Fruit fly (Drosophila melanogaster) whole organism, prepupa: ENCODE data around the gene CG14621.

ENCODE experiments used
- Blimp-1 ChIP-seq: fragments of 200-800 bp; sonication (Bioruptor generic); optimal IDR thresholded peaks from 3 replicates; lab custom pipeline; 2017; ENCODE audit warnings: missing biosample characterization, missing genetic modification characterization, mild to moderate bottlenecking, moderate library complexity, missing genetic modification reagents
- CG10631 ChIP-seq: fragments of 200-800 bp; sonication (Bioruptor generic); optimal IDR thresholded peaks from 2 replicates; lab custom pipeline; 2016; ENCODE audit warnings: missing biosample characterization, missing genetic modification characterization
- CG10669 ChIP-seq: fragments of 200-800 bp; sonication (Bioruptor generic); optimal IDR thresholded peaks from 3 replicates; lab custom pipeline; 2018; ENCODE audit warnings: missing biosample characterization, mild to moderate bottlenecking, missing genetic modification characterization, moderate library complexity
- CG11294 ChIP-seq: fragments of 200-800 bp; sonication (Bioruptor generic); IDR thresholded peaks from 2 replicates; pipeline ENCODE4 v1.3.6; 2022; ENCODE audit warnings: missing biosample characterization, missing genetic modification characterization
- CG11762 ChIP-seq: fragments of 200-800 bp; sonication (Bioruptor generic); optimal IDR thresholded peaks from 3 replicates; lab custom pipeline; 2016; ENCODE audit warnings: missing biosample characterization, missing genetic modification characterization; ENCODE audit not compliant: insufficient read depth
- CG15336 ChIP-seq: fragments of 200-800 bp; sonication (Bioruptor generic); IDR thresholded peaks from 2 replicates; pipeline ENCODE4 v1.3.6; 2022; ENCODE audit warnings: missing biosample characterization, missing genetic modification characterization
- CG16779 ChIP-seq: fragments of 200-800 bp; sonication (Bioruptor generic); optimal IDR thresholded peaks from 3 replicates; lab custom pipeline; 2017; ENCODE audit warnings: missing biosample characterization, mild to moderate bottlenecking, missing genetic modification characterization
- CG31627 ChIP-seq: fragments of 200-800 bp; sonication (Bioruptor generic); optimal IDR thresholded peaks from 3 replicates; lab custom pipeline; 2016; ENCODE audit warnings: missing biosample characterization, missing genetic modification characterization
- CG32006 ChIP-seq: fragments of 200-800 bp; sonication (Bioruptor generic); optimal IDR thresholded peaks from 3 replicates; lab custom pipeline; 2017; ENCODE audit warnings: missing biosample characterization, mild to moderate bottlenecking, missing genetic modification characterization
- CG34406 ChIP-seq: fragments of 200-800 bp; sonication (Bioruptor generic); optimal IDR thresholded peaks from 3 replicates; lab custom pipeline; 2016; ENCODE audit warnings: missing biosample characterization, missing genetic modification characterization
- CG3919 ChIP-seq: fragments of 200-800 bp; sonication (Bioruptor generic); optimal IDR thresholded peaks from 3 replicates; lab custom pipeline; 2016; ENCODE audit warnings: missing biosample characterization, missing genetic modification characterization
- CG4318 ChIP-seq: fragments of 200-800 bp; sonication (Bioruptor generic); optimal IDR thresholded peaks from 3 replicates; lab custom pipeline; 2017; ENCODE audit warnings: missing biosample characterization, mild to moderate bottlenecking, missing genetic modification characterization
- CG6163 ChIP-seq: fragments of 200-800 bp; sonication (Bioruptor generic); IDR thresholded peaks from 3 replicates; pipeline ENCODE4 v1.3.6; 2022; ENCODE audit warnings: missing biosample characterization, missing genetic modification characterization
- CG6276 ChIP-seq: fragments of 200-800 bp; sonication (Bioruptor generic); optimal IDR thresholded peaks from 2 replicates; lab custom pipeline; 2017; ENCODE audit warnings: missing biosample characterization, mild to moderate bottlenecking, missing genetic modification characterization
- CG6792 ChIP-seq: fragments of 200-800 bp; sonication (Bioruptor generic); optimal IDR thresholded peaks from 3 replicates; lab custom pipeline; 2016; ENCODE audit warnings: missing biosample characterization, missing genetic modification characterization
- CG6808 ChIP-seq: fragments of 200-800 bp; sonication (Bioruptor generic); optimal IDR thresholded peaks from 3 replicates; lab custom pipeline; 2017; ENCODE audit warnings: missing biosample characterization, missing genetic modification characterization, mild to moderate bottlenecking, moderate library complexity, missing genetic modification reagents
- CG6854 ChIP-seq: fragments of 200-800 bp; sonication (Bioruptor generic); optimal IDR thresholded peaks from 2 replicates; lab custom pipeline; 2017; ENCODE audit warnings: missing biosample characterization, mild to moderate bottlenecking, missing genetic modification characterization
- CG7368 ChIP-seq: fragments of 200-800 bp; sonication (Bioruptor generic); optimal IDR thresholded peaks from 3 replicates; lab custom pipeline; 2016; ENCODE audit warnings: missing biosample characterization, missing genetic modification characterization
- CG8319 ChIP-seq: fragments of 200-800 bp; sonication (Bioruptor generic); optimal IDR thresholded peaks from 3 replicates; lab custom pipeline; 2016; ENCODE audit warnings: missing biosample characterization, missing genetic modification characterization
- CG8632 ChIP-seq: fragments of 200-800 bp; sonication (Bioruptor generic); optimal IDR thresholded peaks from 3 replicates; lab custom pipeline; 2016; ENCODE audit warnings: missing biosample characterization, missing genetic modification characterization
- Eip75B ChIP-seq: fragments of 200-800 bp; sonication (Bioruptor generic); optimal IDR thresholded peaks from 3 replicates; lab custom pipeline; 2016; ENCODE audit warnings: missing biosample characterization, missing genetic modification characterization
- Eip78C ChIP-seq: fragments of 200-800 bp; sonication (Bioruptor generic); peaks from one replicate; lab custom pipeline; 2016; ENCODE audit warnings: missing biosample characterization, missing genetic modification characterization
- Eip93F ChIP-seq: fragments of 200-800 bp; sonication (Bioruptor generic); optimal IDR thresholded peaks from 2 replicates; lab custom pipeline; 2016; ENCODE audit warnings: missing biosample characterization, mild to moderate bottlenecking, missing genetic modification characterization
- Ets21C ChIP-seq: fragments of 200-800 bp; sonication (Bioruptor generic); optimal IDR thresholded peaks from 3 replicates; lab custom pipeline; 2016; ENCODE audit warnings: missing biosample characterization, missing genetic modification characterization
- Ets96B ChIP-seq: fragments of 200-800 bp; optimal IDR thresholded peaks from 2 replicates; lab custom pipeline; 2019; ENCODE audit warnings: missing biosample characterization, mild to moderate bottlenecking, missing genetic modification characterization, moderate library complexity
- Gug ChIP-seq: fragments of 200-800 bp; sonication (Bioruptor generic); IDR thresholded peaks from 2 replicates; pipeline ENCODE4 v1.3.6; 2022; ENCODE audit warnings: missing biosample characterization, missing genetic modification characterization
- Hr39 ChIP-seq: fragments of 200-800 bp; sonication (Bioruptor generic); optimal IDR thresholded peaks from 2 replicates; lab custom pipeline; 2016; ENCODE audit warnings: missing biosample characterization, missing genetic modification characterization
- Hr4 ChIP-seq: fragments of 200-800 bp; sonication (Bioruptor generic); optimal IDR thresholded peaks from 3 replicates; lab custom pipeline; 2016; ENCODE audit warnings: missing biosample characterization, missing genetic modification characterization
- Lpt ChIP-seq: fragments of 200-800 bp; sonication (Bioruptor generic); optimal IDR thresholded peaks from 3 replicates; lab custom pipeline; 2016; ENCODE audit warnings: missing biosample characterization, missing genetic modification characterization
- Met ChIP-seq: fragments of 200-800 bp; sonication (Bioruptor generic); optimal IDR thresholded peaks from 3 replicates; lab custom pipeline; 2016; ENCODE audit warnings: missing biosample characterization, missing genetic modification characterization
- OdsH ChIP-seq: fragments of 200-800 bp; sonication (Bioruptor generic); optimal IDR thresholded peaks from 3 replicates; lab custom pipeline; 2016; ENCODE audit warnings: missing biosample characterization, missing genetic modification characterization
- Sox102F ChIP-seq: fragments of 200-800 bp; sonication (Bioruptor generic); optimal IDR thresholded peaks from 2 replicates; lab custom pipeline; 2016; ENCODE audit warnings: missing biosample characterization, mild to moderate bottlenecking, missing genetic modification characterization
- Sox15 ChIP-seq: fragments of 200-800 bp; sonication (Bioruptor generic); optimal IDR thresholded peaks from 3 replicates; lab custom pipeline; 2016; ENCODE audit warnings: missing biosample characterization, missing genetic modification characterization
- acj6 ChIP-seq: fragments of 200-800 bp; sonication (Bioruptor generic); optimal IDR thresholded peaks from 3 replicates; lab custom pipeline; 2016; ENCODE audit warnings: missing biosample characterization, missing genetic modification characterization
- dac ChIP-seq: fragments of 200-800 bp; sonication (Bioruptor generic); optimal IDR thresholded peaks from 2 replicates; lab custom pipeline; 2017; ENCODE audit warnings: missing biosample characterization, mild to moderate bottlenecking, missing genetic modification characterization
- esn ChIP-seq: fragments of 200-800 bp; sonication (Bioruptor generic); optimal IDR thresholded peaks from 2 replicates; lab custom pipeline; 2016; ENCODE audit warnings: missing biosample characterization, mild to moderate bottlenecking, missing genetic modification characterization, moderate library complexity
- fd59A ChIP-seq: fragments of 200-800 bp; sonication (Bioruptor generic); optimal IDR thresholded peaks from 2 replicates; lab custom pipeline; 2017; ENCODE audit warnings: missing biosample characterization, mild to moderate bottlenecking, missing genetic modification characterization, missing genetic modification reagents
- fd85E ChIP-seq: fragments of 200-800 bp; sonication (Bioruptor generic); optimal IDR thresholded peaks from 3 replicates; lab custom pipeline; 2016; ENCODE audit warnings: missing biosample characterization, missing genetic modification characterization
- lz ChIP-seq: fragments of 200-800 bp; sonication (Bioruptor generic); optimal IDR thresholded peaks from 3 replicates; lab custom pipeline; 2016; ENCODE audit warnings: missing biosample characterization, missing genetic modification characterization
- pdm3 ChIP-seq: fragments of 200-800 bp; sonication (Bioruptor generic); optimal IDR thresholded peaks from 3 replicates; lab custom pipeline; 2016; ENCODE audit warnings: missing biosample characterization, missing genetic modification characterization
- salr ChIP-seq, 2 experiments: fragments of 200-800 bp; sonication (Bioruptor generic); optimal IDR thresholded peaks; 3 replicates each; lab custom pipeline; 2016 to 2018; ENCODE audit warnings: missing biosample characterization in 2 of 2, missing genetic modification characterization in 2 of 2, mild to moderate bottlenecking in 1 of 2
- spab ChIP-seq: fragments of 200-800 bp; sonication (Bioruptor generic); optimal IDR thresholded peaks from 2 replicates; lab custom pipeline; 2017; ENCODE audit warnings: missing biosample characterization, mild to moderate bottlenecking, missing genetic modification characterization, missing genetic modification reagents
- topi ChIP-seq: fragments of 200-800 bp; sonication (Bioruptor generic); optimal IDR thresholded peaks from 3 replicates; lab custom pipeline; 2016; ENCODE audit warnings: missing biosample characterization, missing genetic modification characterization
- vri ChIP-seq: fragments of 200-800 bp; sonication (Bioruptor generic); optimal IDR thresholded peaks from 3 replicates; lab custom pipeline; 2016; ENCODE audit warnings: missing biosample characterization, mild to moderate bottlenecking, missing genetic modification characterization

The CG14621 gene

dm6 chrX:22477689-22478590, 33.9 kb downstream of the CG14621 start:
- no peak for TF ChIP-seq CG10631 (GFP tag; lab: Kevin White, UChicago)
- peak; percentile 52; the same call in 2 of the 3 replicates for TF ChIP-seq CG6163 (GFP tag; lab: Robert Waterston, UW)
- TF ChIP-seq CG7368: no peak
- TF ChIP-seq topi: no peak
- TF ChIP-seq CG11762 (GFP tag; lab: Kevin White, UChicago): no peak
- no peak for TF ChIP-seq Met (GFP tag; lab: Kevin White, UChicago)
- TF ChIP-seq Hr4: peak; percentile 7
- TF ChIP-seq CG34406 (GFP tag; lab: Kevin White, UChicago): no peak
- no peak for TF ChIP-seq Ets21C (GFP tag; lab: Kevin White, UChicago)
- TF ChIP-seq OdsH (GFP tag; lab: Kevin White, UChicago): no peak
- TF ChIP-seq Hr39 (GFP tag; lab: Kevin White, UChicago): no peak
- TF ChIP-seq lz (GFP tag; lab: Kevin White, UChicago): no peak
- peak; percentile 69 for TF ChIP-seq Eip78C
- no peak for TF ChIP-seq Blimp-1 (GFP tag; lab: Kevin White, UChicago)
- no peak for TF ChIP-seq fd85E (GFP tag; lab: Kevin White, UChicago)
- TF ChIP-seq Eip93F (GFP tag; lab: Kevin White, UChicago): no peak

dm6 chrX:22479207-22479820, 35.3 kb downstream of the CG14621 start:
- TF ChIP-seq Sox15 (GFP tag; lab: Kevin White, UChicago) (peak; percentile 35), Eip93F (GFP tag; lab: Kevin White, UChicago) (no peak), Eip75B (GFP tag; lab: Kevin White, UChicago) (peak; percentile 72), CG6854 (GFP tag; lab: Kevin White, UChicago) (no peak), CG7368 (peak; percentile 17), CG3919 (peak; percentile 68), CG31627 (GFP tag; lab: Kevin White, UChicago) (peak; percentile 63), CG16779 (tag; lab: Kevin White, UChicago) (no peak), salr (GFP tag; optimal IDR thresholded peaks at IDR 0.05; lab: Kevin White, UChicago) (peak in 1 of 2 experiments; percentile 49), CG6276 (GFP tag; lab: Kevin White, UChicago) (peak; percentile 72), CG8319 (GFP tag; lab: Kevin White, UChicago) (peak; percentile 42), CG15336 (GFP tag; lab: Robert Waterston, UW) (peak; percentile 72), dac (GFP tag; lab: Kevin White, UChicago) (peak; percentile 1), Met (GFP tag; lab: Kevin White, UChicago) (peak; percentile 82), CG10669 (GFP tag; lab: Kevin White, UChicago) (peak; percentile 42), CG6163 (GFP tag; lab: Robert Waterston, UW) (peak; percentile 29; the same call in 1 of the 3 replicates), Blimp-1 (GFP tag; lab: Kevin White, UChicago) (peak; percentile 44), fd59A (GFP tag; lab: Kevin White, UChicago) (no peak), CG11762 (GFP tag; lab: Kevin White, UChicago) (peak; percentile 28), Hr4 (peak; percentile 68), Hr39 (GFP tag; lab: Kevin White, UChicago) (peak; percentile 67), OdsH (GFP tag; lab: Kevin White, UChicago) (peak; percentile 69), CG6808 (GFP tag; lab: Kevin White, UChicago) (peak; percentile 22), Eip78C (peak; percentile 88), acj6 (peak; percentile 63), CG4318 (peak; percentile 11), CG11294 (GFP tag; lab: Robert Waterston, UW) (peak; percentile 45; the same call in 1 of the 2 replicates), pdm3 (GFP tag; lab: Kevin White, UChicago) (peak; percentile 61), CG8632 (peak; percentile 70), CG34406 (GFP tag; lab: Kevin White, UChicago) (peak; percentile 68), Gug (GFP tag; lab: Robert Waterston, UW) (peak; percentile 32; the same call in 1 of the 2 replicates), Ets96B (tag; lab: Kevin White, UChicago) (peak; percentile 43), spab (GFP tag; lab: Kevin White, UChicago) (peak; percentile 28), Sox102F (peak; percentile 70), vri (GFP tag; lab: Kevin White, UChicago) (no peak), Lpt (GFP tag; lab: Kevin White, UChicago) (peak; percentile 35), CG6792 (GFP tag; lab: Kevin White, UChicago) (peak; percentile 61), CG32006 (GFP tag; lab: Kevin White, UChicago) (peak; percentile 73), esn (GFP tag; lab: Kevin White, UChicago) (peak; percentile 81)
